Worm (Caenorhabditis elegans): ENCODE data around the gene F26H11.4.

Gene F26H11.4

ce11 chrII:14380778-14381177, 27.6 kb upstream of the F26H11.4 start:
- TF ChIP-seq lim-7 (GFP tag; IDR thresholded peaks at IDR 0.05), result no peak
- no peak for TF ChIP-seq D1046.2 (GFP tag; IDR thresholded peaks at IDR 0.05)
- TF ChIP-seq ctbp-1 (GFP tag; IDR thresholded peaks at IDR 0.05), result no peak
- no peak for TF ChIP-seq dmd-9 (GFP tag; IDR thresholded peaks at IDR 0.05)
- peak; percentile 93 for TF ChIP-seq aha-1 (tag)
- TF ChIP-seq spr-1 (tag; optimal IDR thresholded peaks at IDR 0.05), result no peak

DNA sequence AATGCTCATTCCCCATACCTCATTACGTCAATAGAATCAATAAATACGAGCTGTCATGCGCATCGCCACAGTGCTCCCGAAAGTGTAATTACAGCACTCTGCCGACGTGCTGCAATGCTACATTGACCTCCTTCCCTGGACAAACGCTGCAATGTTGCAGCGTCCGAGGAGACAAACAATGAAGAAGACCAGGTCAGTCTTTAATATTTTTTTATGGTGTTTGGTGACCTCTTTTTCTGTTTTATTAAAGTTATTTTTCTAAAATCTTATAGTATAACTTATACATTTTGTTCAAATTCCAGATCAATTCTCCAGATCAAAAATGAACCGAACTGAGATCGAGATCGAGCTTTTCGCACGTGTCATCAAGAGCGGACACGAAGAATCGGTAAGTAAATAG, 27.0 kb upstream of the F26H11.4 start, which contains the start of gene sdz-26:
Gene sdz-26, plus strand, starts transcription at position 301 of the 400 bp plus-strand sequence.
- no peak for TF ChIP-seq nhr-25 (tag; optimal IDR thresholded peaks at IDR 0.05; ENCODE audit: borderline replicate concordance, insufficient read depth)

DNA sequence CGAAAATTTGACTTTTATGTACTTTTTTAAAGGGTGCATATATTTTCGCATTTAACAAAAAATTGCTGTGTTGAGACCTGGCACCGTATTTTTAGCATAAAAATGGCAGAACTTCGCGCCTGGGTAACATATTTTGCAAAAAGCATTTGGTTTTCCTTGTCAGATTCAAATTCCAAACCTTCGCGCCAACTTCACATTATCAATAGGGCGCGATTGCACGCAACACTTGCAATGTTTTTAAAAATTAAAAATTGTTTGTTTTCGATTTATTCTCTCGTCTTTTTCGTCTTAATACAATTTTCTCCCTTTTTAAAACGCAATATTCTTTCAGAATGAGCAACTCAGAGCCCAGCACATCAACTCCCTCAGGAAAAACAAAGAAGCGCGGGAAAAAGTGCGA, 24.8 kb upstream of the F26H11.4 start, which contains the start of gene mes-2:
Gene mes-2, plus strand, starts transcription at position 330 of the 400 bp plus-strand sequence.
- TF ChIP-seq F49E8.2 (tag; optimal IDR thresholded peaks at IDR 0.05; ENCODE audit: borderline replicate concordance) (no peak), T26A8.4 (GFP tag; IDR thresholded peaks at IDR 0.05) (peak; percentile 45; the same call in 1 of the 2 replicates), nhr-11 (tag; optimal IDR thresholded peaks at IDR 0.05) (peak; percentile 33), hlh-30 (tag; optimal IDR thresholded peaks at IDR 0.05; ENCODE audit: insufficient read depth) (peak; percentile 62), lin-38 (GFP tag; IDR thresholded peaks at IDR 0.05) (peak; percentile 99), mxl-2 (GFP tag; conservative IDR thresholded peaks at IDR 0.05) (no peak), ceh-28 (tag; optimal IDR thresholded peaks at IDR 0.05) (no peak), nhr-25 (tag; optimal IDR thresholded peaks at IDR 0.05; ENCODE audit: borderline replicate concordance, insufficient read depth) (no peak), zip-2 (tag; optimal IDR thresholded peaks at IDR 0.05) (peak; percentile 28), lim-7 (GFP tag; IDR thresholded peaks at IDR 0.05) (no peak), madf-9 (GFP tag; conservative IDR thresholded peaks at IDR 0.05) (no peak), dpl-1 (GFP tag; optimal IDR thresholded peaks at IDR 0.05) (peak; percentile 97), F44E2.7 (GFP tag; IDR thresholded peaks at IDR 0.05) (no peak), tra-1 (GFP tag; IDR thresholded peaks at IDR 0.05) (no peak), php-3 (GFP tag; IDR thresholded peaks at IDR 0.05) (0 out of 2 replicates have a peak, but pooled peaks have one; percentile 10), hif-1 (tag; optimal IDR thresholded peaks at IDR 0.05) (peak in 1 of 2 experiments; percentile 46), dmd-6 (GFP tag; IDR thresholded peaks at IDR 0.05) (peak; percentile 34), nhr-77 (tag; optimal IDR thresholded peaks at IDR 0.05) (no peak), arid-1 (GFP tag; conservative IDR thresholded peaks at IDR 0.05) (0 out of 2 replicates have a peak, but pooled peaks have one; percentile 19), ztf-7 (tag; optimal IDR thresholded peaks at IDR 0.05) (peak; percentile 41), sdz-12 (GFP tag; optimal IDR thresholded peaks at IDR 0.05) (no peak), zfp-2 (tag; optimal IDR thresholded peaks at IDR 0.05) (no peak), F37D6.2 (tag; optimal IDR thresholded peaks at IDR 0.05) (no peak), ztf-11 (tag; optimal IDR thresholded peaks at IDR 0.05) (no peak), D1046.2 (GFP tag; IDR thresholded peaks at IDR 0.05) (no peak), rbr-2 (tag; optimal IDR thresholded peaks at IDR 0.05) (peak; percentile 63), aly-2 (tag; optimal IDR thresholded peaks at IDR 0.05) (no peak), ceh-32 (tag; optimal IDR thresholded peaks at IDR 0.05; ENCODE audit: poor library complexity) (no peak), F26F4.8 (GFP tag; conservative IDR thresholded peaks at IDR 0.05) (no peak), hlh-11 (tag; optimal IDR thresholded peaks at IDR 0.05) (peak; percentile 49), aha-1 (tag) (peak; percentile 50), hmg-1.1 (GFP tag; IDR thresholded peaks at IDR 0.05) (peak; percentile 71), pha-4 (GFP tag; IDR thresholded peaks at IDR 0.05) (0 out of 2 replicates have a peak, but pooled peaks have one; percentile 44), pha-4 (tag; optimal IDR thresholded peaks at IDR 0.05) (peak; percentile 31), nhr-42 (GFP tag; IDR thresholded peaks at IDR 0.05) (peak; percentile 88), egl-43 (GFP tag; IDR thresholded peaks at IDR 0.05) (no peak), nhr-6 (tag; optimal IDR thresholded peaks at IDR 0.05) (peak; percentile 74), nhr-28 (tag; optimal IDR thresholded peaks at IDR 0.05) (peak; percentile 28), Y48G9A.11 (GFP tag; IDR thresholded peaks at IDR 0.05) (no peak), unc-130 (GFP tag; optimal IDR thresholded peaks at IDR 0.05) (peak; percentile 16), dmd-9 (GFP tag; IDR thresholded peaks at IDR 0.05) (no peak), daf-16 (GFP tag; optimal IDR thresholded peaks at IDR 0.05) (peak in 1 of 2 experiments; percentile 8), daf-16 (tag; optimal IDR thresholded peaks at IDR 0.05) (peak; percentile 64), tag-97 (GFP tag; IDR thresholded peaks at IDR 0.05) (no peak), mes-2 (tag; optimal IDR thresholded peaks at IDR 0.05; ENCODE audit: poor library complexity, severe bottlenecking) (peak; percentile 99)
